Fruit fly (Drosophila melanogaster): Measurements from ENCODE around the gene CG6576.
A peak's percentile ranks its signal among the peaks of the same experiment; 100 is the strongest.

CG6576 gene

DNA sequence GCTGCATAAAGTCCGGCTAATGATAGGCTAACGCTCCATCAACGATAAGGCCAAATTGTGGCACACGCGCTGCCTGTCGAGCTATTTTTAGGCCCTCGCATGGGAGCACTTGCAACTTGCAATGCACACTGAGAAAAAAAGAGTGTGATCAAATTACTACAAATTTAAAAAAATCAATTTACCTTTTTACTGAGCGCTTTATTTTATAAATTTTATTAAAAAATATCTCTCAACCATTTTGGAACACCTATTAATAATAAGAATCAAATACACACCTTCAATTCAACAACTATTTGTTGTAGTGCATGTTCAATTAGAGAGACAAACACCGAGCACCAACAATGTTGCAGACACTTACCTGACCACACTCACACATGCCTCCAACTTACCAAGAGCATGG, 9.7 kb downstream of the CG6576 start (continued):
- TF ChIP-seq yki (optimal IDR thresholded peaks at IDR 0.05) (no peak), peb (GFP tag; IDR thresholded peaks at IDR 0.05) (peak; percentile 65), ttk (GFP tag; IDR thresholded peaks at IDR 0.05) (peak; percentile 62), CG7987 (GFP tag; optimal IDR thresholded peaks at IDR 0.05) (no peak), dimm (GFP tag; IDR thresholded peaks at IDR 0.05) (peak; percentile 7; the same call in 1 of the 2 replicates), Lpt (GFP tag; optimal IDR thresholded peaks at IDR 0.05) (no peak), sens-2 (GFP tag; IDR thresholded peaks at IDR 0.05) (peak; percentile 64)

DNA sequence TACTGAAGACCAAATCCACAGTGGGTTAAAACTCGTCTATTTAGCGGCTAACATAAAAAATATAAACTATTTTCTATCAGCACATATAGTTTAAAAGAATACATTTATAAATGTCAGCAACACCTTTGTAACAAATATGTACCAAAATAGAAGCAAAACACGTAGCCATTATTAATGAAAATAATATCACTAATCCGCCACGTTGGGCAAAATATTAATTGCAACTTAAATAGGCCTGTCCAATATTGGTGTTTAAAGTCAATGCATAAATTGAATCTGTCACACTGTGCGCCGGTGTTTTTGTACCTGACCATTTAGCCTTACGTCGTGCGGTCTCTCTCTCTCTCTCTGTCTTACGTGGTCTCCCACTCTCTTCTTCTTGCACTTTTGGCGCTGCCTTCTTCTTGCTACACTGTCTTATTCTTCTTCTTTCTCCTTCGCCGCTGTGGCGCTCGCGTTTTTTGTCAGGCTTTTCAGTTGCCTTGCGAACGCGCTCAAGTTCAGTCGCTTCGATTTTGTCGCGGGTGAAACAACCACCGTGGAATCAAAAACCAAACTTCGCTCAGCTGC, 10.3 kb downstream of the CG6576 start:
- TF ChIP-seq CG2202 (tag; optimal IDR thresholded peaks at IDR 0.05) = peak; percentile 97
- peak; percentile 92 for TF ChIP-seq pum (GFP tag; optimal IDR thresholded peaks at IDR 0.05)
- peak; percentile 95 for TF ChIP-seq Rx (GFP tag; IDR thresholded peaks at IDR 0.05)
- TF ChIP-seq CrebB (tag; optimal IDR thresholded peaks at IDR 0.05) = peak; percentile 96
- TF ChIP-seq CG12769 (tag; optimal IDR thresholded peaks at IDR 0.05) = peak; percentile 98
- TF ChIP-seq CG13424 (tag; optimal IDR thresholded peaks at IDR 0.05) = peak; percentile 99
- TF ChIP-seq MBD-R2 (GFP tag; IDR thresholded peaks at IDR 0.05) = peak; percentile 90
- TF ChIP-seq CG2678 (tag; optimal IDR thresholded peaks at IDR 0.05) = peak; percentile 95
- TF ChIP-seq Atf3 (GFP tag; optimal IDR thresholded peaks at IDR 0.05) = peak; percentile 97
- TF ChIP-seq chinmo (GFP tag; IDR thresholded peaks at IDR 0.05; ENCODE audit: partially characterized antibody) = peak; percentile 95; the same call in 3 of the 4 replicates
- peak; percentile 76 for TF ChIP-seq corto (GFP tag; optimal IDR thresholded peaks at IDR 0.05)
- TF ChIP-seq CG14014 (GFP tag; IDR thresholded peaks at IDR 0.05) = peak; percentile 98
- peak; percentile 82 for TF ChIP-seq CG2116 (GFP tag; optimal IDR thresholded peaks at IDR 0.05)
- peak; percentile 97 for TF ChIP-seq peb (GFP tag; IDR thresholded peaks at IDR 0.05)
- peak; percentile 98 for TF ChIP-seq Aef1 (GFP tag; IDR thresholded peaks at IDR 0.05)
- no peak for TF ChIP-seq prd (optimal IDR thresholded peaks at IDR 0.05)
- peak; percentile 98 for TF ChIP-seq prd (GFP tag; IDR thresholded peaks at IDR 0.05)
- peak; percentile 80 for TF ChIP-seq slou (GFP tag; optimal IDR thresholded peaks at IDR 0.05)
- TF ChIP-seq gsb-n (tag; optimal IDR thresholded peaks at IDR 0.05) = peak; percentile 95
- TF ChIP-seq Jarid2 (GFP tag; optimal IDR thresholded peaks at IDR 0.05) = peak; percentile 97
- TF ChIP-seq CG15073 (GFP tag; optimal IDR thresholded peaks at IDR 0.05) = peak; percentile 90
- peak; percentile 93 for TF ChIP-seq CG1792 (GFP tag; optimal IDR thresholded peaks at IDR 0.05)
- TF ChIP-seq CG8089 (GFP tag; optimal IDR thresholded peaks at IDR 0.05) = peak; percentile 96
- peak; percentile 98 for TF ChIP-seq CG3281 (GFP tag; optimal IDR thresholded peaks at IDR 0.05)
- peak; percentile 18 for TF ChIP-seq CG7271 (tag; optimal IDR thresholded peaks at IDR 0.05)
- TF ChIP-seq dm (GFP tag; optimal IDR thresholded peaks at IDR 0.05) = peak; percentile 93
- TF ChIP-seq CG8290 (GFP tag; optimal IDR thresholded peaks at IDR 0.05) = peak; percentile 75
- peak; percentile 93 to 95 for TF ChIP-seq CG8290 (tag; optimal IDR thresholded peaks at IDR 0.05)
- TF ChIP-seq otp (GFP tag; IDR thresholded peaks at IDR 0.05) = peak; percentile 94
- peak; percentile 96 for TF ChIP-seq ara (GFP tag; IDR thresholded peaks at IDR 0.05)
- peak; percentile 100 for TF ChIP-seq CG9437 (GFP tag; optimal IDR thresholded peaks at IDR 0.05)
- TF ChIP-seq CG4360 (GFP tag; IDR thresholded peaks at IDR 0.05) = peak; percentile 64
- peak; percentile 74 for TF ChIP-seq Kr (GFP tag; optimal IDR thresholded peaks at IDR 0.05)
- TF ChIP-seq Hand (GFP tag; optimal IDR thresholded peaks at IDR 0.05) = peak; percentile 95
- peak; percentile 98 for TF ChIP-seq Hr3 (GFP tag; optimal IDR thresholded peaks at IDR 0.05)
- peak; percentile 92 for TF ChIP-seq CG17912 (GFP tag; optimal IDR thresholded peaks at IDR 0.05)
- TF ChIP-seq Opbp (GFP tag; IDR thresholded peaks at IDR 0.05; ENCODE audit: partially characterized antibody) = no peak
- TF ChIP-seq insv (GFP tag; optimal IDR thresholded peaks at IDR 0.05) = peak; percentile 51 to 78
- no peak for TF ChIP-seq usp (GFP tag; optimal IDR thresholded peaks at IDR 0.05)
- peak; percentile 97 for TF ChIP-seq H15 (GFP tag; IDR thresholded peaks at IDR 0.05)
- peak; percentile 83 for TF ChIP-seq E2f2 (GFP tag; IDR thresholded peaks at IDR 0.05)
- TF ChIP-seq CG7372 (GFP tag; IDR thresholded peaks at IDR 0.05) = peak; percentile 99
- peak; percentile 99 for TF ChIP-seq CG2712 (tag; optimal IDR thresholded peaks at IDR 0.05)
- peak; percentile 100 for TF ChIP-seq CG17361 (GFP tag; IDR thresholded peaks at IDR 0.05)
- TF ChIP-seq so (GFP tag; IDR thresholded peaks at IDR 0.05) = peak; percentile 98
